Fruit fly (Drosophila melanogaster) whole organism, embryonic: ENCODE measurements around the gene Usp30.
A peak's percentile ranks its signal among the peaks of the same experiment; 100 is the strongest.

Experiments used
- Adf1 ChIP-seq: fragments of 200-800 bp; sonication (Bioruptor generic); IDR thresholded peaks from 2 replicates; pipeline ENCODE4 v1.3.6; 2022; ENCODE audit warnings: missing biosample characterization, missing genetic modification characterization
- CG1024 ChIP-seq: fragments of 200-800 bp; sonication (Bioruptor generic); IDR thresholded peaks from 2 replicates; pipeline ENCODE4 v1.3.6; 2022; ENCODE audit warnings: missing biosample characterization, missing genetic modification characterization
- CG12769 ChIP-seq: fragments of 200-800 bp; sonication (Bioruptor generic); optimal IDR thresholded peaks from 2 replicates; lab custom pipeline; 2019; ENCODE audit warnings: missing biosample characterization, mild to moderate bottlenecking, missing genetic modification characterization, moderate library complexity
- CG15073 ChIP-seq: fragments of 200-800 bp; sonication (Bioruptor generic); optimal IDR thresholded peaks from 2 replicates; lab custom pipeline; 2016; ENCODE audit warnings: missing biosample characterization, missing genetic modification characterization
- CG17359 ChIP-seq: fragments of 200-800 bp; sonication (Bioruptor generic); optimal IDR thresholded peaks from 3 replicates; lab custom pipeline; 2018; ENCODE audit warnings: missing biosample characterization, mild to moderate bottlenecking, missing genetic modification characterization, moderate library complexity
- CG2202 ChIP-seq: fragments of 200-800 bp; sonication (Bioruptor generic); optimal IDR thresholded peaks from 2 replicates; lab custom pipeline; 2018; ENCODE audit warnings: missing biosample characterization, mild to moderate bottlenecking, missing genetic modification characterization
- CG3726 ChIP-seq: fragments of 200-800 bp; sonication (Bioruptor generic); IDR thresholded peaks from 3 replicates; pipeline ENCODE4, ENCODE4 v1.3.6; 2022; ENCODE audit warnings: missing biosample characterization, missing genetic modification characterization
- CG4854 ChIP-seq: fragments of 200-800 bp; sonication (Bioruptor generic); optimal IDR thresholded peaks from 2 replicates; lab custom pipeline; 2016; ENCODE audit warnings: missing biosample characterization, missing genetic modification characterization, inconsistent platforms
- CG5180 ChIP-seq: fragments of 200-800 bp; sonication (Bioruptor generic); optimal IDR thresholded peaks from 3 replicates; lab custom pipeline; 2017; ENCODE audit warnings: missing biosample characterization, missing genetic modification characterization, mild to moderate bottlenecking, moderate library complexity, missing genetic modification reagents
- CG6813 ChIP-seq: fragments of 200-800 bp; sonication (Bioruptor generic); optimal IDR thresholded peaks from 2 replicates; lab custom pipeline; 2017; ENCODE audit warnings: missing biosample characterization, missing genetic modification characterization, mild to moderate bottlenecking, moderate library complexity, missing genetic modification reagents
- CG6854 ChIP-seq: fragments of 200-800 bp; sonication (Bioruptor generic); optimal IDR thresholded peaks from 3 replicates; lab custom pipeline; 2017; ENCODE audit warnings: missing biosample characterization, mild to moderate bottlenecking, missing genetic modification characterization
- CG7357 ChIP-seq: fragments of 200-800 bp; sonication (Bioruptor generic); IDR thresholded peaks from 3 replicates; pipeline ENCODE4 v1.3.6; 2022; ENCODE audit warnings: missing biosample characterization, missing genetic modification characterization
- CG7745 ChIP-seq: fragments of 200-800 bp; sonication (Bioruptor generic); optimal IDR thresholded peaks from 2 replicates; lab custom pipeline; 2018; ENCODE audit warnings: missing biosample characterization, mild to moderate bottlenecking, missing genetic modification characterization, moderate library complexity
- CG7987 ChIP-seq: fragments of 200-800 bp; sonication (Bioruptor generic); optimal IDR thresholded peaks from 2 replicates; lab custom pipeline; 2018; ENCODE audit warnings: missing biosample characterization, mild to moderate bottlenecking, missing genetic modification characterization, moderate library complexity
- CG8290 ChIP-seq, 3 experiments: fragments of 200-800 bp; sonication (Bioruptor generic); optimal IDR thresholded peaks; 2 replicates each; lab custom pipeline; 2016 to 2019; ENCODE audit warnings: missing biosample characterization in 3 of 3, missing genetic modification characterization in 3 of 3, mild to moderate bottlenecking in 2 of 3, moderate library complexity in 1 of 3
- CG9727 ChIP-seq: fragments of 200-800 bp; sonication (Bioruptor generic); optimal IDR thresholded peaks from 3 replicates; lab custom pipeline; 2017; ENCODE audit warnings: missing biosample characterization, mild to moderate bottlenecking, missing genetic modification characterization
- CG9876 ChIP-seq: fragments of 200-800 bp; sonication (Bioruptor generic); optimal IDR thresholded peaks from 2 replicates; lab custom pipeline; 2016; ENCODE audit warnings: missing biosample characterization, missing genetic modification characterization
- CHES-1-like ChIP-seq: fragments of 200-800 bp; sonication (Bioruptor generic); optimal IDR thresholded peaks from 2 replicates; lab custom pipeline; 2016; ENCODE audit warnings: missing biosample characterization, missing genetic modification characterization
- D19A ChIP-seq: fragments of 200-800 bp; optimal IDR thresholded peaks from 3 replicates; lab custom pipeline; 2019; ENCODE audit warnings: missing biosample characterization, mild to moderate bottlenecking, missing genetic modification characterization, moderate library complexity
- D19B ChIP-seq: fragments of 200-800 bp; sonication (Bioruptor generic); optimal IDR thresholded peaks from 2 replicates; lab custom pipeline; 2017; ENCODE audit warnings: missing biosample characterization, mild to moderate bottlenecking, missing genetic modification characterization
- HLHmδ ChIP-seq: fragments of 200-800 bp; sonication (Bioruptor generic); optimal IDR thresholded peaks from 2 replicates; lab custom pipeline; 2018; ENCODE audit warnings: missing biosample characterization, mild to moderate bottlenecking, missing genetic modification characterization, moderate library complexity
- Hey ChIP-seq: fragments of 200-800 bp; sonication (Bioruptor generic); optimal IDR thresholded peaks from 3 replicates; lab custom pipeline; 2018; ENCODE audit warnings: missing biosample characterization, mild to moderate bottlenecking, missing genetic modification characterization
- Hr3 ChIP-seq: fragments of 200-800 bp; sonication (Bioruptor generic); optimal IDR thresholded peaks from 3 replicates; lab custom pipeline; 2016; ENCODE audit warnings: missing biosample characterization, missing genetic modification characterization
- Hsf ChIP-seq: fragments of 200-800 bp; sonication (Bioruptor generic); optimal IDR thresholded peaks from 3 replicates; lab custom pipeline; 2016; ENCODE audit warnings: missing biosample characterization, missing genetic modification characterization
- Lim3 ChIP-seq: fragments of 200-800 bp; sonication (Bioruptor generic); IDR thresholded peaks from 2 replicates; pipeline ENCODE4 v1.3.6; 2022; ENCODE audit warnings: missing biosample characterization, missing genetic modification characterization
- Mad ChIP-seq: fragments of 200-800 bp; sonication (Bioruptor generic); optimal IDR thresholded peaks from 2 replicates; lab custom pipeline; 2016; ENCODE audit warnings: missing biosample characterization, missing genetic modification characterization
- Nf-YC ChIP-seq: fragments of 200-800 bp; optimal IDR thresholded peaks from 3 replicates; lab custom pipeline; 2019; ENCODE audit warnings: missing biosample characterization, mild to moderate bottlenecking, missing genetic modification characterization, moderate library complexity
- TFAM ChIP-seq: fragments of 200-800 bp; sonication (Bioruptor generic); optimal IDR thresholded peaks from 2 replicates; lab custom pipeline; 2017; ENCODE audit warnings: missing biosample characterization, missing genetic modification characterization, inconsistent platforms
- Taf1 ChIP-seq: fragments of 200-800 bp; sonication (Bioruptor generic); IDR thresholded peaks from 2 replicates; pipeline ENCODE4 v1.3.6; 2022; ENCODE audit warnings: missing biosample characterization, missing genetic modification characterization
- Xrp1 ChIP-seq: fragments of 200-800 bp; sonication (Bioruptor generic); IDR thresholded peaks from 2 replicates; pipeline ENCODE4 v1.3.6; 2022; ENCODE audit warnings: missing biosample characterization, missing genetic modification characterization
- al ChIP-seq: fragments of 200-800 bp; sonication (Bioruptor generic); IDR thresholded peaks from 2 replicates; pipeline ENCODE4 v1.3.6; 2022; ENCODE audit warnings: missing biosample characterization, missing genetic modification characterization
- bab2 ChIP-seq: fragments of 200-800 bp; sonication (Bioruptor generic); optimal IDR thresholded peaks from 2 replicates; lab custom pipeline; 2016; ENCODE audit warnings: missing biosample characterization, missing genetic modification characterization
- cad ChIP-seq: fragments of >200 bp; optimal IDR thresholded peaks from 2 replicates; lab custom pipeline; 2017; ENCODE audit warnings: missing biosample characterization, missing genetic modification characterization
- croc ChIP-seq: fragments of 200-800 bp; sonication (Bioruptor generic); conservative IDR thresholded peaks from 3 replicates; pipeline ENCODE4 v1.3.6; 2022; ENCODE audit warnings: missing biosample characterization, missing genetic modification characterization
- crp ChIP-seq, 2 experiments: fragments of 200-800 bp; sonication (Bioruptor generic); optimal IDR thresholded peaks; 2 replicates in 1 of 2; 3 replicates in 1 of 2; lab custom pipeline; 2017; ENCODE audit warnings: missing biosample characterization in 2 of 2, missing genetic modification characterization in 2 of 2, mild to moderate bottlenecking in 1 of 2, moderate library complexity in 1 of 2
- dmrt99B ChIP-seq: fragments of 200-800 bp; sonication (Bioruptor generic); optimal IDR thresholded peaks from 2 replicates; lab custom pipeline; 2018; ENCODE audit warnings: missing biosample characterization, mild to moderate bottlenecking, missing genetic modification characterization, moderate library complexity
- gro ChIP-seq: fragments of 200-800 bp; sonication (Bioruptor generic); optimal IDR thresholded peaks from 2 replicates; lab custom pipeline; 2016; ENCODE audit warnings: missing biosample characterization, missing genetic modification characterization
- inv ChIP-seq: fragments of 200-800 bp; sonication (Bioruptor generic); IDR thresholded peaks from 2 replicates; pipeline ENCODE4 v1.3.6; 2022; ENCODE audit warnings: missing biosample characterization, missing genetic modification characterization; ENCODE audit not compliant: partially characterized antibody
- lbe ChIP-seq: fragments of 200-800 bp; sonication (Bioruptor generic); optimal IDR thresholded peaks from 2 replicates; lab custom pipeline; 2016; ENCODE audit warnings: missing biosample characterization, mild to moderate bottlenecking, missing genetic modification characterization
- maf-S ChIP-seq: fragments of 200-800 bp; sonication (Bioruptor generic); optimal IDR thresholded peaks from 2 replicates; lab custom pipeline; 2016; ENCODE audit warnings: missing biosample characterization, missing genetic modification characterization
- mirr ChIP-seq: fragments of 200-800 bp; sonication (Bioruptor generic); optimal IDR thresholded peaks from 3 replicates; lab custom pipeline; 2018; ENCODE audit warnings: missing biosample characterization, mild to moderate bottlenecking, missing genetic modification characterization
- pros ChIP-seq: fragments of 200-800 bp; sonication (Bioruptor generic); optimal IDR thresholded peaks from 3 replicates; lab custom pipeline; 2019; ENCODE audit warnings: missing biosample characterization, mild to moderate bottlenecking, missing genetic modification characterization, moderate library complexity
- sima ChIP-seq: fragments of 200-800 bp; sonication (Bioruptor generic); optimal IDR thresholded peaks from 2 replicates; lab custom pipeline; 2016; ENCODE audit warnings: missing biosample characterization, missing genetic modification characterization
- slou ChIP-seq: fragments of 200-800 bp; sonication (Bioruptor generic); optimal IDR thresholded peaks from 3 replicates; lab custom pipeline; 2016; ENCODE audit warnings: missing biosample characterization, missing genetic modification characterization
- stc ChIP-seq: fragments of 200-800 bp; sonication (Bioruptor generic); IDR thresholded peaks from 2 replicates; pipeline ENCODE4 v1.3.6; 2022; ENCODE audit warnings: missing biosample characterization, missing genetic modification characterization
- unpg ChIP-seq: fragments of 200-800 bp; sonication (Bioruptor generic); optimal IDR thresholded peaks from 3 replicates; lab custom pipeline; 2018; ENCODE audit warnings: missing biosample characterization, mild to moderate bottlenecking, missing genetic modification characterization, moderate library complexity
- vfl ChIP-seq: fragments of 200-800 bp; sonication (Bioruptor generic); optimal IDR thresholded peaks from 2 replicates; lab custom pipeline; 2016; ENCODE audit warnings: missing biosample characterization, missing genetic modification characterization
- zen ChIP-seq: fragments of 200-800 bp; sonication (Bioruptor generic); optimal IDR thresholded peaks from 3 replicates; lab custom pipeline; 2018; ENCODE audit warnings: missing biosample characterization, mild to moderate bottlenecking, missing genetic modification characterization, moderate library complexity

Usp30 gene

dm6 chrX:5896809-5897700, 17.5 kb upstream of the Usp30 start (continued):
- TF ChIP-seq vfl (GFP tag; lab: Kevin White, UChicago) (no peak), HLHmδ (no peak), mirr (GFP tag; lab: Kevin White, UChicago) (no peak), Xrp1 (peak; percentile 33; the same call in 1 of the 2 replicates), CG17359 (peak; percentile 31), cad (GFP tag; lab: Kevin White, UChicago) (no peak), Lim3 (GFP tag; lab: Robert Waterston, UW) (no peak), sima (GFP tag; lab: Kevin White, UChicago) (no peak), CG9727 (GFP tag; lab: Kevin White, UChicago) (no peak), CG4854 (GFP tag; lab: Kevin White, UChicago) (no peak), CG2202 (tag; lab: Kevin White, UChicago) (no peak), Nf-YC (tag; lab: Kevin White, UChicago) (no peak), CG12769 (tag; lab: Kevin White, UChicago) (no peak), lbe (no peak), pros (GFP tag; lab: Kevin White, UChicago) (peak; percentile 55), CHES-1-like (GFP tag; lab: Kevin White, UChicago) (no peak), zen (peak; percentile 13), CG7987 (GFP tag; lab: Kevin White, UChicago) (no peak), CG5180 (GFP tag; lab: Kevin White, UChicago) (no peak), Mad (GFP tag; lab: Kevin White, UChicago) (no peak), CG3726 (0 out of 3 replicates have a peak, but pooled peaks have one; percentile 60), CG1024 (no peak), TFAM (GFP tag; lab: Kevin White, UChicago) (no peak), CG9876 (no peak), unpg (peak; percentile 22), CG15073 (GFP tag; lab: Kevin White, UChicago) (no peak), Taf1 (GFP tag; lab: Robert Waterston, UW) (no peak), stc (GFP tag; lab: Robert Waterston, UW) (no peak), CG8290 (GFP tag; optimal IDR thresholded peaks at IDR 0.05; lab: Kevin White, UChicago) (no peak), CG8290 (tag; optimal IDR thresholded peaks at IDR 0.05; lab: Kevin White, UChicago) (peak in 1 of 2 experiments; percentile 30), crp (GFP tag; optimal IDR thresholded peaks at IDR 0.05; lab: Kevin White, UChicago) (no peak), Hr3 (no peak), al (0 out of 2 replicates have a peak, but pooled peaks have one; percentile 30), Hsf (GFP tag; lab: Kevin White, UChicago) (peak; percentile 35), D19A (tag; lab: Kevin White, UChicago) (no peak), CG7357 (GFP tag; lab: Robert Waterston, UW) (0 out of 3 replicates have a peak, but pooled peaks have one; percentile 39), Adf1 (no peak), Hey (tag; lab: Kevin White, UChicago) (no peak), bab2 (GFP tag; lab: Kevin White, UChicago) (peak; percentile 2), inv (GFP tag; lab: Robert Waterston, UW) (no peak), dmrt99B (tag; lab: Kevin White, UChicago) (peak; percentile 22), gro (GFP tag; lab: Kevin White, UChicago) (no peak), CG6854 (GFP tag; lab: Kevin White, UChicago) (no peak), CG6813 (GFP tag; lab: Kevin White, UChicago) (no peak), D19B (GFP tag; lab: Kevin White, UChicago) (no peak), slou (GFP tag; lab: Kevin White, UChicago) (no peak), maf-S (no peak), CG7745 (tag; lab: Kevin White, UChicago) (no peak), croc (GFP tag; lab: Robert Waterston, UW) (no peak)
